Worm (Caenorhabditis elegans) whole organism, early embryonic: ENCODE data around the gene zyg-11.

Experiments
- B0310.2 ChIP-seq: sonication (generic microtip); optimal IDR thresholded peaks from 2 replicates; lab custom pipeline; 2016; ENCODE audit warnings: mild to moderate bottlenecking, missing genetic modification characterization, missing compliant biosample characterization
- F13C5.2 ChIP-seq: sonication (generic microtip); optimal IDR thresholded peaks from 2 replicates; lab custom pipeline; 2017; ENCODE audit warnings: mild to moderate bottlenecking, missing genetic modification characterization, inconsistent platforms, missing compliant biosample characterization
- aly-1 ChIP-seq: sonication (generic microtip); optimal IDR thresholded peaks from 2 replicates; lab custom pipeline; 2016; ENCODE audit warnings: missing genetic modification characterization, missing compliant biosample characterization
- ama-1 ChIP-seq: fragments of 150-350 bp; optimal IDR thresholded peaks from 2 replicates; lab custom pipeline; 2014
- ceh-13 ChIP-seq: fragments of 200-800 bp; sonication (Bioruptor generic); optimal IDR thresholded peaks from 2 replicates; lab custom pipeline; 2018; ENCODE audit warnings: mild to moderate bottlenecking, missing genetic modification characterization, missing compliant biosample characterization
- ceh-36 ChIP-seq: sonication (generic microtip); optimal IDR thresholded peaks from 2 replicates; lab custom pipeline; 2016; ENCODE audit warnings: missing genetic modification characterization, inconsistent platforms, missing compliant biosample characterization
- ets-7 ChIP-seq: sonication (generic microtip); optimal IDR thresholded peaks from 2 replicates; lab custom pipeline; 2016; ENCODE audit warnings: missing genotype, missing genetic modification characterization, missing compliant biosample characterization
- flt-1 ChIP-seq: fragments of 200-800 bp; sonication (Bioruptor generic); IDR thresholded peaks from 2 replicates; pipeline ENCODE4 v1.3.6; 2022; ENCODE audit warnings: missing genetic modification characterization, missing compliant biosample characterization
- hmbx-1 ChIP-seq: sonication (generic microtip); optimal IDR thresholded peaks from 2 replicates; lab custom pipeline; 2016; ENCODE audit warnings: mild to moderate bottlenecking, missing genetic modification characterization, missing compliant biosample characterization
- hmg-4 ChIP-seq: fragments of 200-800 bp; sonication (Bioruptor generic); optimal IDR thresholded peaks from 2 replicates; lab custom pipeline; 2018; ENCODE audit warnings: mild to moderate bottlenecking, missing genetic modification characterization, missing compliant biosample characterization
- hnd-1 ChIP-seq: sonication (generic microtip); optimal IDR thresholded peaks from 2 replicates; lab custom pipeline; 2016; ENCODE audit warnings: missing genetic modification characterization, missing compliant biosample characterization
- pes-1 ChIP-seq: fragments of 200-800 bp; sonication (Bioruptor generic); IDR thresholded peaks from 2 replicates; pipeline ENCODE4 v1.3.6; 2022; ENCODE audit warnings: missing genetic modification reagents, missing genetic modification characterization, missing compliant biosample characterization
- scrt-1 ChIP-seq: fragments of 200-800 bp; sonication (Bioruptor generic); IDR thresholded peaks from 2 replicates; pipeline ENCODE4 v1.3.6; 2022; ENCODE audit warnings: missing genetic modification characterization, missing compliant biosample characterization
- sea-1 ChIP-seq: fragments of 200-800 bp; sonication (Bioruptor generic); conservative IDR thresholded peaks from 2 replicates; pipeline ENCODE4 v1.3.6; 2022; ENCODE audit warnings: missing genetic modification characterization, missing compliant biosample characterization
- tbx-11 ChIP-seq: fragments of 200-800 bp; sonication (Bioruptor generic); IDR thresholded peaks from 2 replicates; pipeline ENCODE4 v1.3.6; 2022; ENCODE audit warnings: missing genetic modification characterization, missing compliant biosample characterization
- tbx-37 ChIP-seq: fragments of 200-800 bp; sonication (Bioruptor generic); conservative IDR thresholded peaks from 2 replicates; pipeline ENCODE4 v1.3.6; 2022; ENCODE audit warnings: missing genetic modification reagents, missing genetic modification characterization, missing compliant biosample characterization
- tra-4 ChIP-seq: sonication (generic microtip); optimal IDR thresholded peaks from 2 replicates; lab custom pipeline; 2017; ENCODE audit warnings: missing genetic modification characterization, missing compliant biosample characterization

The zyg-11 gene

ce11 chrII:8017380-8017779 lies at the start of gene zyg-11:
Gene zyg-11 (plus strand): TSS chrII:8017680.
- no peak for TF ChIP-seq flt-1 (GFP tag; lab: Robert Waterston, UW)
- TF ChIP-seq hmbx-1 (tag; lab: Kevin White, UChicago) = no peak
- TF ChIP-seq aly-1 = no peak
- TF ChIP-seq pes-1 (GFP tag; lab: Robert Waterston, UW) = no peak
- no peak for TF ChIP-seq ceh-13 (GFP tag; lab: Kevin White, UChicago)
- TF ChIP-seq scrt-1 (GFP tag; lab: Robert Waterston, UW) = no peak
- TF ChIP-seq hmg-4 (GFP tag; lab: Kevin White, UChicago) = no peak
- TF ChIP-seq B0310.2 (tag; lab: Kevin White, UChicago) = no peak
- no peak for TF ChIP-seq ets-7 (tag; lab: Kevin White, UChicago)
- TF ChIP-seq tra-4 (tag; lab: Kevin White, UChicago) = no peak
- no peak for TF ChIP-seq ceh-36

ce11 chrII:7968393-7968792 lies 49.1 kb upstream of the zyg-11 start:
- TF ChIP-seq ama-1 = no peak
- no peak for TF ChIP-seq scrt-1 (GFP tag; lab: Robert Waterston, UW)
- TF ChIP-seq tra-4 (tag; lab: Kevin White, UChicago) = no peak
- TF ChIP-seq F13C5.2 (tag; lab: Kevin White, UChicago) = no peak
- TF ChIP-seq hnd-1 (tag; lab: Kevin White, UChicago) = no peak
- no peak for TF ChIP-seq B0310.2 (tag; lab: Kevin White, UChicago)
- no peak for TF ChIP-seq aly-1
- TF ChIP-seq ceh-36 = no peak
- TF ChIP-seq ets-7 (tag; lab: Kevin White, UChicago) = no peak
- no peak for TF ChIP-seq ceh-13 (GFP tag; lab: Kevin White, UChicago)
- no peak for TF ChIP-seq hmbx-1 (tag; lab: Kevin White, UChicago)
- no peak for TF ChIP-seq flt-1 (GFP tag; lab: Robert Waterston, UW)

DNA sequence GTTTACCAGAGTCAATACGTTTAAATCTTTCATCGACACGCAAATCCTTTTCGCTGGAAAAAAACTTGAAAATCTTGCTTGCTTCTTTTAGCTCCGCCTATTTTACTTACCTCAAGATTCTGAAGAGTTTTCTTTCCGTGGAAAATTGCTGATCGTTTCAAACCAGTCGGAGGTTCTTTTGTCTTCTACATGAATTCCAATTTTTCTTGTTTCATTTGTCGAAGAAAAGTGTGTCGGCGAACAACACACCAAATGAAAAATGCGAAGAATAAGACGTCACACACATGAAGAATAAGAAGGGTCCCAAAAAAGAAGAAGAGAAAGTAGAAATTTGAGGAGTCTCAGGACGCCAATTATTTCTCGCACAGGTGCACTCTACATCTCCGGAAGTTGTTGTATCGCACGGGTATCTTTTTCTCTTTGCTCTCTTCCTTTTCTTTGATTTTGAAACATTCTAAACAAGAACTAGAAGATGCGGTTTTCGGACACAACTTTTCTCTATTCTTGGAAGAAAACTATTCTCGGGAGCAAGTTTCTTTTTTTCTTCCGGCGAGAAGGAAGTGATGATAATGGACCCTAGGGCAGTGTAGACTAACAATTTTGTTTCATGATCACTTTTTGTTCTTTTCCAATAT lies 43.2 kb upstream of the zyg-11 start:
- no peak for TF ChIP-seq tbx-11 (GFP tag; lab: Robert Waterston, UW)
- no peak for TF ChIP-seq ceh-13 (GFP tag; lab: Kevin White, UChicago)
- TF ChIP-seq ets-7 (tag; lab: Kevin White, UChicago) = no peak
- TF ChIP-seq hmbx-1 (tag; lab: Kevin White, UChicago) = no peak
- no peak for TF ChIP-seq flt-1 (GFP tag; lab: Robert Waterston, UW)
- no peak for TF ChIP-seq ama-1
- no peak for TF ChIP-seq B0310.2 (tag; lab: Kevin White, UChicago)
- no peak for TF ChIP-seq hmg-4 (GFP tag; lab: Kevin White, UChicago)
- no peak for TF ChIP-seq F13C5.2 (tag; lab: Kevin White, UChicago)
- no peak for TF ChIP-seq tra-4 (tag; lab: Kevin White, UChicago)
- TF ChIP-seq scrt-1 (GFP tag; lab: Robert Waterston, UW) = no peak
- TF ChIP-seq aly-1 = no peak
- no peak for TF ChIP-seq ceh-36
- TF ChIP-seq sea-1 (GFP tag; lab: Robert Waterston, UW) = no peak
- TF ChIP-seq pes-1 (GFP tag; lab: Robert Waterston, UW) = no peak
- no peak for TF ChIP-seq tbx-37 (GFP tag; lab: Robert Waterston, UW)

DNA sequence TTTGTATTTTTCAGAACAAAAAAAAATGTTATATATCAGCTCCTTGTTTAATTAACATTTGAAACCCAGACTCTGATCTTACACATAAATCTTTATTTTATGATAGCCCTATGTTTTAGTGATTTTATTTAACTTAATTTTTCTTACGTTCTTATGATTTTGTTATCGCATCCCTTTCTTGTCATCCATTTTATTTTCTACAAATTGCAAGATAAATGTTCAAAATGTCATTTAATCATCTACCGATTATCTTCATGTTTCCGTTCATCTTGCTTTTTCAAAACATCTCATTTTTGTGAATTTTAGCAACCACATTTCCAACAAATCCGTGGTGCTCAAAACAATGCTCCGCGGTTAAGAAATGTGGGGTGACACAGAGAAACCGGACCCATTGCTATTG lies 41.2 kb upstream of the zyg-11 start, which contains the start of gene DH11.5:
DH11.5 (plus strand) TSS at position 301 of the 400 bp plus-strand sequence.
- TF ChIP-seq B0310.2 (tag; lab: Kevin White, UChicago) = no peak
- TF ChIP-seq hnd-1 (tag; lab: Kevin White, UChicago) = no peak
- TF ChIP-seq hmg-4 (GFP tag; lab: Kevin White, UChicago) = no peak
- TF ChIP-seq scrt-1 (GFP tag; lab: Robert Waterston, UW) = no peak

DNA sequence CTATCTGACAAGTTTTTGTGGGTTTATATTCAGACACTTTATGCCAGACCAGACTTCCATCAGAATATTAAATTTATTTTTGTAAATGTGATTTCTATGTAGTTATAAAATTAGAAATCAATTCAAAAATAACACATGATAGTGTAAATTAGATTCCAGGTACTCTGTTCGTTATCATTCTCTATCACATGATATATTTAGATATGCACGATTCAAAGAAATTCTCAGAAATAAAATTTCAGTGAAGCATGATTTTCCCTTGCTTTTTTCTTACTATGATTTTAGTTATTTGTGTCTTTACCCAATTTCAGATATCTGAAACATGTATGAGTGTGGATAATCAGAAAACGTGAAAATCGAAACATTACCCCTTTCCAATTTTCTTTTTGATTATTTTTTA lies 40.0 kb upstream of the zyg-11 start:
- TF ChIP-seq F13C5.2 (tag; lab: Kevin White, UChicago) (no peak), pes-1 (GFP tag; lab: Robert Waterston, UW) (no peak), hnd-1 (tag; lab: Kevin White, UChicago) (no peak), tbx-11 (GFP tag; lab: Robert Waterston, UW) (no peak), ceh-36 (no peak)

ce11 chrII:7981084-7981483 lies 36.4 kb upstream of the zyg-11 start:
- TF ChIP-seq tbx-37 (GFP tag; lab: Robert Waterston, UW) = no peak
- TF ChIP-seq flt-1 (GFP tag; lab: Robert Waterston, UW) = no peak
- no peak for TF ChIP-seq ama-1
- no peak for TF ChIP-seq scrt-1 (GFP tag; lab: Robert Waterston, UW)
- no peak for TF ChIP-seq hmg-4 (GFP tag; lab: Kevin White, UChicago)
- TF ChIP-seq hnd-1 (tag; lab: Kevin White, UChicago) = no peak
- no peak for TF ChIP-seq pes-1 (GFP tag; lab: Robert Waterston, UW)
- TF ChIP-seq tbx-11 (GFP tag; lab: Robert Waterston, UW) = no peak
- no peak for TF ChIP-seq B0310.2 (tag; lab: Kevin White, UChicago)
- no peak for TF ChIP-seq ets-7 (tag; lab: Kevin White, UChicago)
- TF ChIP-seq tra-4 (tag; lab: Kevin White, UChicago) = no peak
- no peak for TF ChIP-seq F13C5.2 (tag; lab: Kevin White, UChicago)
- no peak for TF ChIP-seq ceh-36
- TF ChIP-seq aly-1 = no peak
- no peak for TF ChIP-seq ceh-13 (GFP tag; lab: Kevin White, UChicago)
- TF ChIP-seq sea-1 (GFP tag; lab: Robert Waterston, UW) = no peak
- no peak for TF ChIP-seq hmbx-1 (tag; lab: Kevin White, UChicago)

ce11 chrII:7983454-7983853 lies 34.0 kb upstream of the zyg-11 start:
- no peak for TF ChIP-seq ceh-36
- no peak for TF ChIP-seq ceh-13 (GFP tag; lab: Kevin White, UChicago)
- TF ChIP-seq flt-1 (GFP tag; lab: Robert Waterston, UW) = no peak
- TF ChIP-seq ets-7 (tag; lab: Kevin White, UChicago) = no peak
- TF ChIP-seq tbx-11 (GFP tag; lab: Robert Waterston, UW) = no peak
- TF ChIP-seq tbx-37 (GFP tag; lab: Robert Waterston, UW) = no peak
- no peak for TF ChIP-seq hmbx-1 (tag; lab: Kevin White, UChicago)
